Fruit fly (Drosophila melanogaster): Measurements from ENCODE around the gene Pcyt2.
A peak's percentile ranks its signal among the peaks of the same experiment; 100 is the strongest.

Gene Pcyt2

DNA sequence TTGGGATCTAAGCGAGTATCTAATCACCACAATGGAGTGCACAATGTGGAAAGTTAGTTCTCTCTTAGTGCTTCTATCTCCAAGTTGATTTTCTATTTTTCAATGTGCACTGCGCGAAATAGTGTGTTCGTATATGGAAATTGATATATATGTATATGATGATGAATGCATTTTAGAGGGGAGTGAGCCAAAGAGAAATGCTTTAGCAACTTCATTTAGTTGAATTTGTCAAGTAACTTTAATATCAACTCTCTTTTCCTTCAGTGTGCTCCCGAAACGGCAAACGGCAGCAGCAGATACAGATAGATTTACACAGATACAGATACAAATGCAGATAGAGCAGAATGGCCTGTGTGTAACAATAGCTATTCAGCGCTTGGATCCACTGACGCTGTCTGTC lies 30.7 kb downstream of the Pcyt2 start:
- no peak for TF ChIP-seq usp (GFP tag; optimal IDR thresholded peaks at IDR 0.05)
- TF ChIP-seq Dll (optimal IDR thresholded peaks at IDR 0.05): no peak
- no peak for TF ChIP-seq CG8478 (optimal IDR thresholded peaks at IDR 0.05)
- no peak for TF ChIP-seq EcR (GFP tag; optimal IDR thresholded peaks at IDR 0.05)
- TF ChIP-seq pan (optimal IDR thresholded peaks at IDR 0.05): no peak
- TF ChIP-seq psq (optimal IDR thresholded peaks at IDR 0.05): no peak

DNA sequence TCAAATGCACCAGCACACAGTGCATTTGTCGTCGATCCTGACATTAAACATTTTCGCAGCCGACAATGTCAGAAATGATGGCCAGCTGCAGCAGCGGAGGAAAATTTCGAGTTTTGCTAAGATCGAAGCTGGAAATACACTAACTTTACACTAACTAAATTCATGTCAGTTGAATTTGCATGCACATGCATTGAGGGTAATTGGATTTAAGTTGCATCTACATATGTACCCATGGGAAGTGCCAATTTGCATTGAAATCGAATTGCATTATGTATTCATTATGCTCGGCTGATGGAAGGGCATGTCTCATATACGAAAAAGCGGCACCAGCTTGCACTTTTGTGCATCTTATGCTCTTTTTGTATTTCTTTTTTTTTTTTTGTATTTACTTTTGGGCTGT lies 31.5 kb downstream of the Pcyt2 start:
- TF ChIP-seq EcR (GFP tag; optimal IDR thresholded peaks at IDR 0.05) (no peak), pan (optimal IDR thresholded peaks at IDR 0.05) (no peak), Dll (optimal IDR thresholded peaks at IDR 0.05) (no peak), usp (GFP tag; optimal IDR thresholded peaks at IDR 0.05) (no peak), CG8478 (optimal IDR thresholded peaks at IDR 0.05) (no peak), psq (optimal IDR thresholded peaks at IDR 0.05) (no peak)

DNA sequence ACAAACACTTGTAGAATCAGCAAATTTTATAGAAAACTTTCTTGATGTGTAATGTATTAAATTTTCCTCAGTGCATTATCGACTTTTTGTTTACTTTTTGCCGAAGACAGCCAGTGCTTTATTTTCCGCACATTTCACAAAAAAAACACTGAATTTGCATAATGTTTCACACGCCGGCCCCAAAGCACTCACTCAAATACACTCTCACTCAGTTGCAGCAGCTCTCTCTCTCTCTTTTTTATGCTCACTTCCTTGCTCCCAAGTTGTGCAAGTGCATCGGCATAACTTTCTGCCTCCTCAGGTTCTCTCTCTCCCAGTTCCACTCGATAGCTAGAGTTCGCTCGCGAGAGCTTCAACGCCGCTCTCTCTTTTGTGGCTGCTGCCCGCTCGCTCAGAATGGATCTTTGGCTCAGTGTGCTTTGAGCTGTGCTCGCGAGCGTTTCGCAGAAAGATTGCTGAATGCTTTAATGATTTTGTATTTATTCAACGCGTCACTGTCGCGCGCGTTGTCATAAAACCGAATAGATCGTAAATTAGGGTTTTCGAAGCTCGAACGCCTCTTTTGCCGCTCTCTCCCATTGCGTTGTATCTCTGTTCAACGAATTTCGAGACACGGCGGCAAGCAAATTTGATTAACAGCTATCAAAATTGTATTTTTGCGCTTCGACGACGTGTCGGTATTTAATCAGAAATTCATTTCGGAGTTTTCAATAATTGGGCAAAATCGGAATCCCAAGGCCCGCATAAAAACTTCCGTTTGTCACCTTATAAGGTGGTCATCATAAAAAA lies 33.2 kb downstream of the Pcyt2 start:
- TF ChIP-seq psq (optimal IDR thresholded peaks at IDR 0.05): no peak
- peak; percentile 99 for TF ChIP-seq Dll (optimal IDR thresholded peaks at IDR 0.05)
- TF ChIP-seq EcR (GFP tag; optimal IDR thresholded peaks at IDR 0.05): no peak

DNA sequence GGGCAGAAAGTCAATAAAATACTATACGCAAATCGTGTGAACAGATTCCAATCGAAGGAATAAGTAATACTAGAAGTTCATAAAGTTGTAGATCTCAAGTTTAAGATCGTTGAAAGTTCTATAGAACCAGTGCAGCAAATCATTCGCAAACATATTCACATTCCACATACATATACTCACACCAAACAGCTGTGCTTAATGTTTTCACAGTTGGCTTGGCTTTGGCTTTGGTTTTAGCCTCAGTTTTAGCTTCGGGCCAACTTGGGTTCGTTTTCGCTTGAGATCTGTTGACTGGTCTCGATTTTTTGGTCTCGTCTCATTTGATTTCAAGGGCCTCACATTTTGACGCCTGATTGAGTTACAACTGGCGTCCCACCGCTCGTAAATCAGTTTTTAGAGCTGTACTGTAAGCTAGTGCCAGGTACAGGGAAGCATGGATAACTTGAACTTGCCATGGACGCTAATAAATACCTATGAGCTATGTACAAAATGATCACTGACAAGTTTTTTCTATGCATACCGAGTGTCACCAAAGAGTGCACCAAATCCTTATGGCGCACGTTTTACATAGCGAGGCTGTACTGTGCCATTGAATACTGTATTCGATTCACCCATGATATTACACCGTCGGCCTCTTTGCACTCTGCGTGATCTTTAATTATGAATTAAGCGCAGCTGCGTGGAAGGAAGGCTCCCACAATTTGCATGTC lies 34.0 kb downstream of the Pcyt2 start:
- no peak for TF ChIP-seq usp (GFP tag; optimal IDR thresholded peaks at IDR 0.05)
- no peak for TF ChIP-seq psq (optimal IDR thresholded peaks at IDR 0.05)
- TF ChIP-seq Dll (optimal IDR thresholded peaks at IDR 0.05): no peak
- TF ChIP-seq CG8478 (optimal IDR thresholded peaks at IDR 0.05): no peak
- TF ChIP-seq pan (optimal IDR thresholded peaks at IDR 0.05): no peak
- no peak for TF ChIP-seq EcR (GFP tag; optimal IDR thresholded peaks at IDR 0.05)

DNA sequence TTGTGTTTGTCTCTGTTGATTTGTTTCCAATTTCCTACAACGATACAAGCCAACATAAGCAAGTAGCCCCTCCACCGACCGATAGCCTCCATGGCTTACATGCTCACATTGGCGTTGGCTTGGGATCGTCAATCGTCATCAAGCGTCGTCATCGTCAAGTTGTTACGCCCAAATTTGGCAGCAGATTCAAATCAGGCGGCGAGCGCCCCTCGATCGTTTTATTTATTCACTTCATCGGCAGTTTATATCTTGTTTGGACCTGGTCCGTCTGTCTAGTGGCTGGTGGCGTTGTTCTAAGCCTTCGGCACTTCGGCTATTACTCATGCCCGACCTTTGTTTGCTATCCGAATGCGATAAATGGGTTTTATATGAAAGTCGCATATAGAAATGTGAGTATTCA lies 36.9 kb downstream of the Pcyt2 start:
- TF ChIP-seq usp (GFP tag; optimal IDR thresholded peaks at IDR 0.05) (no peak), Dll (optimal IDR thresholded peaks at IDR 0.05) (no peak), EcR (GFP tag; optimal IDR thresholded peaks at IDR 0.05) (no peak), psq (optimal IDR thresholded peaks at IDR 0.05) (no peak), CG8478 (optimal IDR thresholded peaks at IDR 0.05) (no peak), pan (optimal IDR thresholded peaks at IDR 0.05) (no peak)

DNA sequence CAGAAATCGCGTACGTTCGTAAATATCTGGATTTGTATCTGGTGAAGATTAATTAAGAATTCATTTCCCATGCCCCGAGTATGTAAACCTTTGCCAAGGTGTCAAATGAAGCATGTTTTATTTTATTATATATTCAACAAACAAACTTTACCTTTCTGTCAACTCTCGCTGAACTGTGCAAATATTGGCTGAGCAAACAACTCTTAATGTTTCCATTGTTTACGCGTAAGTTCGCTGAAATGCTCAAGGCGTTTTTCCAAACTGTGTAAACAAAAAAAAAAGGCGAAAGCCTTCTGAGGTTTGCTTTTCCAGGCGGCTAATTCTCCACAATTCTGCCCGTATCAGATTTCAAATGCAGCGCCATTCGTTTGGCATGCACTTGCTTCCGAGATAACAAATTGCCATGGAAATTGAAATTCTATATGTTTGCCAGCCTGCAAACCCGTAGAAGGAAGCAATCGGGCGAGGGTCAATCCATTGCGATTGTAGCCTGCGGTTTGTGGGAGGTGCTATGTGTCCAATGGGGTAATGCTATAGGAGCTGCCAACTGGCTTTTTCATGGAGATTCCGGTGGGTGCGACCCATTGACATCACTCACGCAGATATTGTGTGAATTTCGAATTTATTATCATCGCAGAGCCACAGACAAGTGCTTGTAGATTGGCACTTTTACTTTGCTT lies 38.5 kb downstream of the Pcyt2 start:
- TF ChIP-seq pan (optimal IDR thresholded peaks at IDR 0.05): no peak
- TF ChIP-seq usp (GFP tag; optimal IDR thresholded peaks at IDR 0.05): no peak
- no peak for TF ChIP-seq CG8478 (optimal IDR thresholded peaks at IDR 0.05)
- no peak for TF ChIP-seq Dll (optimal IDR thresholded peaks at IDR 0.05)
- TF ChIP-seq EcR (GFP tag; optimal IDR thresholded peaks at IDR 0.05): no peak
- TF ChIP-seq psq (optimal IDR thresholded peaks at IDR 0.05): no peak

DNA sequence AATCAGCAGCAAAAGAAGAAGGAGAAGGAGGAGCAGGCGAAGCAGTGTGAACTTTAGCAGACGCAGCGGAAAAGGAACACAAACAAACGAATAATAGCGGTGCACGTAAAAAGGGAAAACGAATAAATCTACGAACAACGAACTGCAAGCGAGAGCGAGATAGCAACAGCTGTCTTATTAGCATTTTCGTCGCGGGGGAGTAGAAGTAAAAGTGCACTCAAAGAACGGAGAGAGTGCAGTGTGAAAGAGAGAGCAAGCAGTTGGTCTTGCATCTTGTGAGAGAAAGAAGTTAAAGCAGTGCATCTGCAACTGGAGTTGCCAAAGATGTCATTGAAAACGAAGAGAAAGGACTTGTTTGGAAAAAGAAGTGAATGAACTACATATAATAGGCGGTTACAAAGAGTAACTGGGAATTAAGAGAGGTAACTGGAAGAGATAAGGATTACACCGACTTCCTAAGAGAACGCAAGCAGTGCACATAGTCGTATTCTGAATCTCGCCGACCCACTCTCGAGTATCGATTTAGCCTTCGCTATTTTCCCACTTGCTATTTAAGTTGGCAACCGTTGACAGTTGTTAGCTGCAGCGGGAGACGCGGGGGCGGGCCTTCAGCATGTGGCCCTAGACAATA lies 39.6 kb downstream of the Pcyt2 start:
- no peak for TF ChIP-seq Dll (optimal IDR thresholded peaks at IDR 0.05)
- no peak for TF ChIP-seq psq (optimal IDR thresholded peaks at IDR 0.05)
- no peak for TF ChIP-seq pan (optimal IDR thresholded peaks at IDR 0.05)
- no peak for TF ChIP-seq EcR (GFP tag; optimal IDR thresholded peaks at IDR 0.05)
- TF ChIP-seq CG8478 (optimal IDR thresholded peaks at IDR 0.05): no peak
- no peak for TF ChIP-seq usp (GFP tag; optimal IDR thresholded peaks at IDR 0.05)

DNA sequence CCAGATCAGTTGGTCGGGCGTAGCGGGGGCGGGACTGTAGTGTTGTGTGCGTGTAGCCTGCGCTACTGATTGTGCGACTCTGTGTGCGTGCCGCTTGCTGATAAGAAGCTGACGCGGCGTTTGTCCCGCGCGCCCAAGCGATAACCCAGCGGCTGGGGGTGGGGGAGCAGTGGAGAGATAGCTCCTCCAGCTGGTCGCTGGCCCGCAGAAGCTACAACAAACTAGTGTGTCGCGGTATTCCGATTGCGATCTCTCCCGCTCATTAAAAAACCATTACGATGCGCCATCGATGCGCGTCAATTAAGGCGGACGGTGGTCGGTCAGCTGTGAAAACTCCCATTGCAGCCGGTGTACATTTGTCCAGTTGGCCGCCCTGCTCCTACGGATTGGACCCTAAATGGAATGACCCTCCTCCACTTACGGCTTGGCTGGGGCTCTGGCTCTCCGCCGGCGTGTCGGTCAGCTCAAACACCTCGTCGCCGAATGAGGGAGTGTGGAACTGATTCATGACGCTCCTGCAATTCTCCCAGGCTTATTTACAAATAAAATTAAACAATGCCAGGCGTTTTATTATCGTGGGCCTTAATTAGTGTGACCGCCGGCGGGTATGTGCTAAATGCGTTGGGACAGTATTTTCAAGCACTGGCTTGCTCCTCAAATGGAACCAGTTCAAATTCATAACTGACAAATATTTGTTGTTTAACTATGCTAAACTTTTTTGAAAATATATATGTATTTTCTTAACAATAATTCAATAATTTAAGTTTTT lies 49.0 kb downstream of the Pcyt2 start, which contains the start of gene CG12104:
TSS of gene CG12104 (minus strand) at position 611 of the 769 bp plus-strand sequence.
- TF ChIP-seq usp (GFP tag; optimal IDR thresholded peaks at IDR 0.05) (no peak), EcR (GFP tag; optimal IDR thresholded peaks at IDR 0.05) (no peak), CG8478 (optimal IDR thresholded peaks at IDR 0.05) (no peak), psq (optimal IDR thresholded peaks at IDR 0.05) (no peak), pan (optimal IDR thresholded peaks at IDR 0.05) (no peak), Dll (optimal IDR thresholded peaks at IDR 0.05) (no peak)

DNA sequence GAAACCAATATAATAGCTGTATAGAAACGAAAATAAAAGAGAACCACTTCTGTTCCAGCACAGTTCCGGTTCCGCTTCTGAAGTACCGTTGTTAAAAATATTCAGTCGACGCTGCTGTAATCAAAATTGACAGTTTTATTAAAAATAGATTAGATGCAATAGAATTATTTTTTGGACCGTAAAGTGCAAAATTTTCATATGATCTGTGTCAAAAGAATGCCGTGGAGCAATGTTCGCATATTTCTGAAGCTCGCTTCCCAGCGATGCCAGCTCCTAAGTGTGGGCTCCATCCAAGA lies 49.5 kb downstream of the Pcyt2 start, which contains the start of the genes CG18170 and CG33791:
TSS of gene CG18170 (plus strand) at position 122 of the 296 bp plus-strand sequence.
TSS of gene CG33791 (plus strand) at position 122 of the 296 bp plus-strand sequence.
- TF ChIP-seq psq (optimal IDR thresholded peaks at IDR 0.05): no peak
- no peak for TF ChIP-seq pan (optimal IDR thresholded peaks at IDR 0.05)
- TF ChIP-seq usp (GFP tag; optimal IDR thresholded peaks at IDR 0.05): no peak
- TF ChIP-seq EcR (GFP tag; optimal IDR thresholded peaks at IDR 0.05): no peak
- no peak for TF ChIP-seq Dll (optimal IDR thresholded peaks at IDR 0.05)
- no peak for TF ChIP-seq CG8478 (optimal IDR thresholded peaks at IDR 0.05)

Data from whole organism.